Fruit fly (Drosophila melanogaster): ENCODE data around the gene Cph.

The Cph gene

DNA sequence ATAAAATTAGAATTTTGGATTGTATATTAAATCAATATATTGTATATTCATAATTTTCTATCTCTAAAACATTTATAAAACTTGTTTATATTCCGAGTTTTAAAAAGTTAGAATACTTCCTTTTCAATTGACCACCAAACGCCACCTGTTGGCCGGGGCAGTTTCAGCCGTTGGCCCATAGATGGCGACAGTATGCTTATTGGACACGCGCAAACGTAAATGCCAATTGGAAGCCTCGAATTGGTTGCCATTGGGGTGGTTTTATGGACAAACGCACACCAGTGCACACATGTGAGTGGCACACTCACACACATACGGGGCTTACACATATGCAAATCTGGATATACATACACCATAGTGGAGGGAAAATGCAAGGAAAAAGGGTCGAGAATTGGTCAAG, 25.0 kb downstream of the Cph start (continued):
- TF ChIP-seq CG15696 (tag; optimal IDR thresholded peaks at IDR 0.05) (peak; percentile 73), sima (GFP tag; optimal IDR thresholded peaks at IDR 0.05) (no peak), bcd (GFP tag; optimal IDR thresholded peaks at IDR 0.05) (peak; percentile 38), dmrt99B (tag; optimal IDR thresholded peaks at IDR 0.05) (peak; percentile 40), CG3995 (GFP tag; optimal IDR thresholded peaks at IDR 0.05) (no peak), Dad (GFP tag; optimal IDR thresholded peaks at IDR 0.05) (no peak), Hsf (GFP tag; optimal IDR thresholded peaks at IDR 0.05) (peak; percentile 46), D (optimal IDR thresholded peaks at IDR 0.05) (no peak), D (GFP tag; optimal IDR thresholded peaks at IDR 0.05) (peak; percentile 13), CG9437 (GFP tag; optimal IDR thresholded peaks at IDR 0.05) (peak; percentile 10), Nf-YC (tag; optimal IDR thresholded peaks at IDR 0.05) (peak; percentile 89), zen (tag; optimal IDR thresholded peaks at IDR 0.05) (peak; percentile 39), CG32532 (GFP tag; IDR thresholded peaks at IDR 0.05) (peak; percentile 61; the same call in 1 of the 2 replicates), Dek (tag; optimal IDR thresholded peaks at IDR 0.05) (peak; percentile 22), CG4424 (GFP tag; optimal IDR thresholded peaks at IDR 0.05) (peak; percentile 45), CTCF (GFP tag; optimal IDR thresholded peaks at IDR 0.05) (peak; percentile 97), ewg (GFP tag; optimal IDR thresholded peaks at IDR 0.05) (peak; percentile 91), knrl (GFP tag; IDR thresholded peaks at IDR 0.05; ENCODE audit: partially characterized antibody) (no peak), Hr3 (GFP tag; optimal IDR thresholded peaks at IDR 0.05) (peak; percentile 34), CG14965 (GFP tag; optimal IDR thresholded peaks at IDR 0.05; ENCODE audit: borderline replicate concordance) (peak; percentile 19), Oli (tag; optimal IDR thresholded peaks at IDR 0.05) (peak; percentile 31), CG17186 (GFP tag; optimal IDR thresholded peaks at IDR 0.05) (no peak), tgo (GFP tag; IDR thresholded peaks at IDR 0.05) (no peak), Chrac-16 (GFP tag; optimal IDR thresholded peaks at IDR 0.05) (peak; percentile 48), NFAT (GFP tag; IDR thresholded peaks at IDR 0.05) (peak; percentile 58; the same call in 1 of the 2 replicates), CG11247 (GFP tag; IDR thresholded peaks at IDR 0.05) (peak; percentile 35), Ptx1 (GFP tag; IDR thresholded peaks at IDR 0.05) (peak; percentile 51), kay (GFP tag; optimal IDR thresholded peaks at IDR 0.05) (no peak)

DNA sequence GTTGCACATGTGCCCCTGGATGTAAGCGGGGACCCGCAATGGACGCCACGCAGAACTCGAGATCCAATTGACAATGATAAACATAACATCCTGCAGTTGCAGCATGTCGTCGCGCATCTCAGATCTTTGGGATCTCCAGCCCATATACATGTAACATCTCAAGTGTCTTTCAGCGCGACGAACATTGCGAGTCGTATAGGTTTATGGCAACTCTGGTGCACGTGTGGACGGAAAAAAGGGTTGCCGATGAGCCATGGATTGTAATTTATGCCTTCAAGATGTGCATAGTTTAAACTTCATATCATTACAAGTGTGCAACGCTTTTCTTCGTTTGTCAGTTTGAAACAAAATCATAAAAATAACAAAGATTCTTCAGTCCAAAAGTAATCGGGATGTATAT, 26.0 kb downstream of the Cph start:
- TF ChIP-seq CG2199 (GFP tag; IDR thresholded peaks at IDR 0.05) (0 out of 3 replicates have a peak, but pooled peaks have one; percentile 54), CG32772 (GFP tag; IDR thresholded peaks at IDR 0.05) (no peak), CG8281 (tag; optimal IDR thresholded peaks at IDR 0.05) (no peak), twi (tag; optimal IDR thresholded peaks at IDR 0.05) (peak; percentile 67), PHDP (tag; optimal IDR thresholded peaks at IDR 0.05) (no peak), stwl (tag; optimal IDR thresholded peaks at IDR 0.05) (peak; percentile 81)

DNA sequence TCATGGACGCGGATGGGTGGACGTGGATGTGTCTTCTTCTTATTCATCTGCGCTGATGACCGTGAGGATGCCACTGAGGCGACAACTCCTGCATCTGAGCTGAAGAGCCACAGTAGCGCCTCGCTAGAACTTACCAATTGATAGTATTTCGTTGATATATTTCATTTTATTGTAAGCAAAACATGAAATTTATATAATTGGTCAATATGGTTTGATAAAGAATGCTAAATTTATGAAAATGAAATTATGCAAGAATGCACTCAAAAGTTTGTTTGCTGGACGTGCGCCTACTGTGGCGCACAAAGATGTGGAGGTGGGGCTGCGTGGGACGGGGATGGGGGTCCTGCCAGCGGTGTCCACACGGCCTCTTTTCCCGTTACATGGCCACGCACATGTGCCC, 28.8 kb downstream of the Cph start:
- no peak for TF ChIP-seq CG13123 (GFP tag; optimal IDR thresholded peaks at IDR 0.05)
- no peak for TF ChIP-seq CG17359 (tag; optimal IDR thresholded peaks at IDR 0.05)
- TF ChIP-seq cas (GFP tag; IDR thresholded peaks at IDR 0.05) = no peak
- no peak for TF ChIP-seq CG3281 (GFP tag; optimal IDR thresholded peaks at IDR 0.05)
- no peak for TF ChIP-seq ase (GFP tag; IDR thresholded peaks at IDR 0.05)
- no peak for TF ChIP-seq CG5953 (GFP tag; IDR thresholded peaks at IDR 0.05)
- TF ChIP-seq Hsf (GFP tag; optimal IDR thresholded peaks at IDR 0.05) = peak; percentile 19
- no peak for TF ChIP-seq CG18619 (GFP tag; optimal IDR thresholded peaks at IDR 0.05)
- no peak for TF ChIP-seq CG2120 (GFP tag; optimal IDR thresholded peaks at IDR 0.05)
- no peak for TF ChIP-seq CG18476 (GFP tag; optimal IDR thresholded peaks at IDR 0.05)
- peak; percentile 67; the same call in 1 of the 2 replicates for TF ChIP-seq CG8765 (GFP tag; IDR thresholded peaks at IDR 0.05)
- TF ChIP-seq CG7987 (GFP tag; optimal IDR thresholded peaks at IDR 0.05) = no peak
- TF ChIP-seq CG34422 (GFP tag; IDR thresholded peaks at IDR 0.05) = no peak; the same call in 1 of the 3 replicates
- TF ChIP-seq CG16813 (GFP tag; IDR thresholded peaks at IDR 0.05; ENCODE audit: partially characterized antibody) = no peak
- no peak for TF ChIP-seq Bgb (GFP tag; IDR thresholded peaks at IDR 0.05; ENCODE audit: partially characterized antibody)
- no peak for TF ChIP-seq inv (GFP tag; IDR thresholded peaks at IDR 0.05; ENCODE audit: partially characterized antibody)
- no peak for TF ChIP-seq org-1 (GFP tag; optimal IDR thresholded peaks at IDR 0.05)
- no peak for TF ChIP-seq CG6683 (GFP tag; optimal IDR thresholded peaks at IDR 0.05)
